Worm (Caenorhabditis elegans) whole organism, L4/young adult: ENCODE data around the gene clec-181.

Experiments
- W03F9.2 ChIP-seq: fragments of 150-350 bp; optimal IDR thresholded peaks from 2 replicates; lab custom pipeline; 2014; ENCODE audit warnings: missing biosample characterization, missing genetic modification characterization
- dao-5 ChIP-seq: sonication (generic microtip); optimal IDR thresholded peaks from 2 replicates; lab custom pipeline; 2016; ENCODE audit warnings: missing genotype, missing genetic modification characterization, moderate library complexity, missing compliant biosample characterization
- him-1 ChIP-seq: sonication (generic microtip); optimal IDR thresholded peaks from 2 replicates; lab custom pipeline; 2016; ENCODE audit warnings: missing genotype, missing genetic modification reagents, missing genetic modification characterization, missing compliant biosample characterization

The clec-181 gene

DNA sequence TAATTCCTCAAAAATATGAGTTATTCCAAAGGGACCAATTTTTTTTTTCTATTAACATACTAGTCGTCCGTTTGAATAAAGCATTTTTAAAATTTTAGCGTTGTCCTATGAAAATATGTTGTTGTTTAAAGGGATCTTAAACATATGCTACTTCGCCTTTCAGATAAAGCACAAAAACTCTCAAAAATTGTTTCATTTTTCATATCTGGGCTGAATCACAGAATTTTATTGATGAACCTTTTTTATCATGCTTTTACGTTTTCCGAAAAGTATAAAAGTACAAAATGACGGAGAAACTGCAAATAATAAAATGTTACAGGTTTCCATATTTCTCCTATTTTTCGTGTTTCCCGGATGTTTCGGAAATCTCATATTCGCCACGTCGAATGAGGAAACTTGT, at the start of gene clec-181:
Gene clec-181 (plus strand): TSS at position 301 of the 400 bp plus-strand sequence.
- TF ChIP-seq him-1 (tag; lab: Kevin White, UChicago) (no peak), W03F9.2 (tag; lab: Kevin White, UChicago) (no peak), dao-5 (tag; lab: Kevin White, UChicago) (no peak)

DNA sequence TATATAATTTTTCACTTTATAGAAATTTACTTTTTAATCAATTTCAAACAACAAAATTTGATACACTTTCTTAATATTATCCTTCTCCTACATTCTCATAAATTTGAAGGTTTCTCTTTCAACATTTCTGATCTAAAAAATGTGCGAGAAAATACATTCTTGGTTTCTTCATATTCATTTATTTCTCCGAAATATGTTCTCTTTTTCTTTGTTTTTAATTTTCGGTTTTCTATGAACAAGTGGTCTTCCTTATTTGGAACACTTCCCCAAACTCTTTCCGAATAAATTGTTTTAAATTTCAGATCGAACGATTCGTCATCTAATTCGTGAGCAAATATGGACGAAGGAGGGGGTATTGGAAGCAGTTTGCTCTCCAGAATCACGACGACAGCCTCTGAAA, 36.7 kb upstream of the clec-181 start, which contains the start of gene npr-22:
Gene npr-22 (plus strand): TSS at position 301 of the 400 bp plus-strand sequence.
- TF ChIP-seq dao-5 (tag; lab: Kevin White, UChicago) (no peak), W03F9.2 (tag; lab: Kevin White, UChicago) (no peak), him-1 (tag; lab: Kevin White, UChicago) (no peak)

DNA sequence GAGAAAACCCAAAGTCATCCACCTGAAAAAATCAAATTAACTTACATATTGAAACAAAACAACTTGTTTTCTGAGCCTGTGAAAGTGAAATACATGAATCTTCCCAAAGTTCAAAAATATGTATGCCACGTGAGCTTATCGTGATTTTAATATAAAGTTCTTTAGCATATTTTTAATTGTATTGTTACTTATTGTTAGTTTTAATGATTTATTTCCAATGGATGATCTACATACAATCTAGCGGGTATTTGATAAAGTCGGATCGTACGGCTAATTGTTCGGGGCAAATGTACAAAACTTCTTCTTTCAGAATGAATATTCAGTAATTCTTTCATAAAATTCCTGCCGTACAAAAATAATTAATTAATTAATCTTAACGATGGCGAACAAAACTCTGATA, 25.6 kb upstream of the clec-181 start, which contains the start of gene Y59H11AM.4:
Gene Y59H11AM.4 (minus strand): TSS at position 101 of the 400 bp plus-strand sequence.
- TF ChIP-seq W03F9.2 (tag; lab: Kevin White, UChicago) (no peak), dao-5 (tag; lab: Kevin White, UChicago) (no peak), him-1 (tag; lab: Kevin White, UChicago) (no peak)

DNA sequence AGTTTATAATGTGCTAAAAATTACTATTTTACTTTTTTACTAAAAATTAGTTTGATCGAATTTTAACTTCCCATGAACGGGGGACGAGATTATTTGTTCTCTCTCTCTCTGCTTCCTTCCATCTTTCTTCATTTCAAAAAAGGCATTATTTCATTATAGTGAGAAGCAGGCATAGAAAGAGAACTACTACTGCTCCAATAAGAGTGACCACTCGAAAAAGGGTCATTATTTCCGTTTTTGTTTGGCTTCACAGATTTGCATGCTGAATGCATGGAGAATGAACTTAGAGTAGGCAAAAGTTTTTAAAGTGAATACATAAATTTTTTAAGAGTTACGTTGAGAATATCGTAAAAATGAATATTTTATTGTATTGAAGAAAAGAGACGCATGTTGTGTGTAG, 25.1 kb upstream of the clec-181 start:
- TF ChIP-seq W03F9.2 (tag; lab: Kevin White, UChicago) (no peak), him-1 (tag; lab: Kevin White, UChicago) (no peak), dao-5 (tag; lab: Kevin White, UChicago) (no peak)

DNA sequence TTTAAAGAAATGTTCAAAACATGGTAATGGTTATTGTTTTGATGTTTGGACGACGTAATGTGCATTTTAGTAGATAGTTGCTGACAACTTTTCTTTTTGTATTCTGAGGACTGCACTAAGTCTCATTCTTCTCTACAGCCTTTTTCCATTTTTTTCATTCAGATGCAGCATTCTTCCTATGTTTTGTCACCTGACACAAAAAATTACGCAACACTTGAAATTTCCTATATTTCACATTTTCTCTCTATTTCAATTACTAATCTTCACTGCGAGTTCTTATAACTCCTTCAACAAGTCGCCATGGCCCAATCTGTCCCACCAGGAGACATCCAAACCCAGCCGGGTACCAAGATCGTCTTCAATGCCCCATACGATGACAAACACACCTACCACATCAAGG, 24.7 kb upstream of the clec-181 start, which contains the start of gene Y59H11AM.1:
Gene Y59H11AM.1 (plus strand): TSS at position 301 of the 400 bp plus-strand sequence.
- no peak for TF ChIP-seq him-1 (tag; lab: Kevin White, UChicago)

DNA sequence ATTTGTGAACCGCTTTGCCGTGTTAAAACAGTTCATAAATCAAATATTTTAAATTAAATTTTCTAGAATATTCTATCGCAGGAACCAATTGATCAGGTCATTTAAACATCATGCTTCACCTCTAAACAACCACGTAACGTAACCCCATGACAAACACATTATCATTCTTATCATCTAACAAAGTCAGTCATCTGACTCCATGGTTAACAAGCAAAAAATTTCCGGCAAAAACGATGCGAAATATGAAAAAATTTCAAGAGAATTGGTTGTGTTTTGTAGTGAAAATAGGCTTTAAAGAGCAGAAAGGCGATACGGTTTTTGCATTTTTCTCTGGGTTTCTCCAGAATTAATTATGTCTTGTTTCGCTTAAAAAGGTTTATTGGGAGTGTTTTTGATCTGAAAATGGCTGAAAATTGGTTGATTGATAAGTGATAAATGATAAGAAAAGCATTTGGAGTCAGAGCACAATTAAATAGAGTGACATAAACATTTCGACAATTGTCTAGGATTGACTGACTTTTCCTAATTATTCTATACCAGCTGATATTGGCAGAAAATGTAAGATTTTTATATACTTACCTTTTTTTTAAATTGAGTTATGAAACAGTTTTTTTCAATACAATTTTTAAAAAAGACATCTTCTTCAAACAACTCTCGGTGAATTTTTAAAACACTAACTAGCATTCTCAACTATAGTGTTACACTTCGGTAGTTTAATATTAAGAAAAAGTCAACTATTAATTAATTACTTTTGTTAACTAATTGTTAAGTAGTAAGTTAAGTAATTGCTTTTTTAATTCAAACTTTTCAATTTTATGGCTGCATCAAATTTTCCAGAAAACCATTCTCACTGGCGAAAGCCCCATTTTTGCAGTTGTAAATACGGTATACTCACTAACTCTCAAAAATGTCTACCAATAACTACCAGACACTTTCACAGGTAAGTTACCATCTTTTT, 10.5 kb upstream of the clec-181 start, which contains the start of gene catp-7:
Gene catp-7 (plus strand): TSS at position 908 of the 958 bp plus-strand sequence.
- TF ChIP-seq him-1 (tag; lab: Kevin White, UChicago), result no peak
- no peak for TF ChIP-seq dao-5 (tag; lab: Kevin White, UChicago)
- no peak for TF ChIP-seq W03F9.2 (tag; lab: Kevin White, UChicago)

DNA sequence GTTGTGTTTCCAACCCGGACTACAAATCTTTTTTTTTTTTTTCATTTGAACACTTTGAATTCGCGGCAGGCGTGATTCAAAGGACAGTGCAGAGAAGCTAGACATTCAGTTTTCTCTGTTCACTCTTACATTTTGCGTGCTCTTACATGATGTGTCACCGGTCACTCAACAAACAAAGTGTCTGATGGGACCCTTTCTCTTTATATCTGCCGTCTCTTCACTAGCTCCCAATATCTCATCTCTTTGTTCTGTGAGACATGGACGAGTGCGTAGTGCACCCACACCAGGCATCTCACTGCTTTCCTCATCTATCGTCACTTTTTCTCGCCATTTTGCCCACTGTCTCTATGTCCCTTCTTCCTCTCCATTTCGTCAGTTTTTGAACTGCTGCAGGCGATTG, 8.8 kb upstream of the clec-181 start:
- TF ChIP-seq dao-5 (tag; lab: Kevin White, UChicago), result no peak
- TF ChIP-seq W03F9.2 (tag; lab: Kevin White, UChicago), result no peak
- no peak for TF ChIP-seq him-1 (tag; lab: Kevin White, UChicago)

DNA sequence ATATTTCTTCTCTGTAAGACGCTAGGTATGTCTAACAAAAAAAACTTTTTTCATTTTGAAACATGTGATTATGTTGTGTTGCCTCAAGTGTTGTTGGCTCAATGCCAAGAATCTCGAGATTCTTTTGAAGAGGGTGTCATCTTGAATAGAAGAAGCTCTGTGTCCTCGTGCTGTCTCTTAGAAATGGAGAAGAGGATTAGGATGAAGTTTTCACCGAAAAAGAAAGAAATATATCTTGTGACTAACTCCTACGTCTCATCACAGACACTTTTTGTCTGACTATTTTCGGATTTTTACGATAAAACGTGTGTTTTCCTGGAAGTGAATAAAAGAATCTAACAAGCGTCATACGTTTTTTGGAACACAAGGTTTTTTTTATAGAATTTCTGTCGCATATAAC, 8.3 kb upstream of the clec-181 start:
- TF ChIP-seq him-1 (tag; lab: Kevin White, UChicago), result no peak
- TF ChIP-seq W03F9.2 (tag; lab: Kevin White, UChicago), result no peak
- TF ChIP-seq dao-5 (tag; lab: Kevin White, UChicago), result no peak

DNA sequence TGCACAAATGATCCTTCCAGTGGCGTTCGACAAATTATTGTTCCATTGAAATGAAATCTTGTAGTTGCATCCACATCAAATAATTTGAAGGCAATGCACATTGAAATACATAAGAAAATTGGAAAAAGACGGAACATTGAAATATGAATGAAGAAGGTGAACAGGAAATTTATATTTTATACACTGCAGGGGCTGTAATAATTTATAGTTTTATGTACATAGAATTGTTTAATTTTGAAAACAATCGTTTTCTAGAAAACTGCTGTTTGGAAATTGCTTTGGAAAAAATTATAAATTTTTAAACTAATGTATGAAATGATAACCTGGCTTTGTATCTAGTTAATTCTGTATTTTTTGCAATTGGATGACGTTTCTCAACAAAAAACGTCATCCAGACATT, 550 bp upstream of the clec-181 start, which contains the start of gene Y59H11AR.3:
Gene Y59H11AR.3 (minus strand): TSS at position 101 of the 400 bp plus-strand sequence.
- TF ChIP-seq dao-5 (tag; lab: Kevin White, UChicago), result no peak
- no peak for TF ChIP-seq him-1 (tag; lab: Kevin White, UChicago)
- no peak for TF ChIP-seq W03F9.2 (tag; lab: Kevin White, UChicago)

DNA sequence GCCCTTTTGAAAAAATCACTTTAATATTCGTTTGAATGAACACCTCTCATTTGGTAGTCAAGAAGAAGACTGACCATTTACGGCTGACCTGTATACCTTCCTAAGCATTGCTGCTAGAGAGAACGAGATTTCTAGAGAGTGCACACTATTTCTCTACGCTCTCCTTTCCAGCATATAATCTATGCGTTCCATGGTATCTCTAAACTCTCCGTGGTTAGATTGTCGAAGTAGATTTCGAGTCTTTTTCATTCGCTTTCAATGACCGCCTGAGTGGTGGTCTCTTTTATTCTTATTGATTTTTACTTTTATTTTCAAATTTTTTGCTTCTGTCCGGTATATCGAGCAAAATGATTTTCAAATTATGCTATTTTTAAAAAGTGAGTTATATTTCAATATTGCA, 1.6 kb downstream of the clec-181 start:
- TF ChIP-seq dao-5 (tag; lab: Kevin White, UChicago) (no peak), W03F9.2 (tag; lab: Kevin White, UChicago) (no peak), him-1 (tag; lab: Kevin White, UChicago) (no peak)

DNA sequence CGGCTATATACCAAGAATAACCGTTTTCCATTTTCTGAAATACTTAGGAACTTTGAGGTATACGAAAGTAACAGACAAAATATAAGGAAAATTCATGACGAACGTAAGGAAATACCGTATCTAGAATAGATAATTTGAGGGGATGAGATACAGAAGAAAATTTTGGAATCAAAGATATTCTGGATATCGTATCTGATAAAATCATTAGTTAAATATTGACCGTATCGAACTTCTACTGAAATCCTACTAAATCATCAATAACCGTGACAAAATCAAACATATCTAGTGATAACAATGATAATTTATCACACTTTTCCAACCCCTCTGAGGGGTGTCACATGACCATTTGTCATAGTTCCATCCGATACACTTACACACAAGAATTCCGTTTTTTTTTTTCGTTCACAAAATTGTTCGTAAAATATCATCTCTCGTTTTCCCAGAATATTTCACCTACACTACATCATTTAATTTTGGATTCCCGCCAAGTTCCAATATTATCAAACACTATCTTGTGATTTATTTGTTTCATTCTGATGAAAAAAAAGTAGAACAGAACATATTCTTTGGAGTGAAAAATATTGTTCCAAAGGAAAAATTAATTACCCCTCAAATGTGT, 5.0 kb downstream of the clec-181 start, which contains the start of gene Y59H11AR.4:
Gene Y59H11AR.4 (minus strand): TSS at position 51 of the 619 bp plus-strand sequence.
- TF ChIP-seq W03F9.2 (tag; lab: Kevin White, UChicago) (no peak), dao-5 (tag; lab: Kevin White, UChicago) (no peak)

DNA sequence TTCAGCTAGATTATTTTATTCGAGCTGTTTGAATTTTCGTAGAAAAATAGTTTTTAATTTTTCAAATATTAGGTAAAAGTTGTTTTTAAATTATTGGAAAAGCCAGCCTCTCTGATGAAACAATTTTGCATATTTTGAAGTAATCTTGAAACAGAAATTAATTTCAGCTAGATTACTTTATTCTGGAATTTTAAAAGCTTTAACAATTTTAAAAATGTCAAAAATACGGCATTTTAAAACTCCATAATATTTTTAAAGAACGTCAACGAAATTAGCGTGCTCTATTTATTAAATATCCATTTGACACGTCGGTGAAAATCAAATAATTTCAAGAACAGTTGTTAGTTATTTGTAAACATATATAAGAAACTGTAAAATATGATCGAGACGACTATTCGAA, 7.0 kb downstream of the clec-181 start, which contains the start of gene Y59H11AR.10:
Gene Y59H11AR.10 (plus strand): TSS at position 301 of the 400 bp plus-strand sequence.
- TF ChIP-seq W03F9.2 (tag; lab: Kevin White, UChicago), result no peak
- no peak for TF ChIP-seq dao-5 (tag; lab: Kevin White, UChicago)

DNA sequence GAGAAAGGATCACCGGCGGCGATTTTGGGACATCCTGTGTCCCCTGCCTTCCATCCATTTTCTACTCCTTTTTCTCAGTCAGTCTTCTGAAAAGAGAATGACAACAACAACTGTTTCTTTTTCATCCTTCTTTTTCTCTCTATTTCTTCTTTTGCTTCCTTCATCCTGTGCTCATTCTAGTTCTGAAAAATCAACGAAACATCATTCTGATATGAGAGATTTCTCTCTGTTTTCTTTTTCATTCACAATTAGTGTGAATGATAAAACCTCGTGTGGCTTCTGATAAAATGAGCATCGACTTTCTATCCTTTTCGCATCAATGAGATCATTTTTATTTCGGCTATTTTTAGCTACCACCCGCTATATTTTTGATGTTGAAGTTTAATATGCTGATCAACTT, 9.3 kb downstream of the clec-181 start:
- TF ChIP-seq dao-5 (tag; lab: Kevin White, UChicago) (no peak), him-1 (tag; lab: Kevin White, UChicago) (no peak), W03F9.2 (tag; lab: Kevin White, UChicago) (no peak)
